Worm (Caenorhabditis elegans) whole organism, mixed stage, embryonic: Measurements from ENCODE around the gene Y53G8AR.5.

Experiments
- blmp-1 ChIP-seq: fragments of 150-350 bp; optimal IDR thresholded peaks from 2 replicates; lab custom pipeline; 2014; ENCODE audit warnings: missing biosample characterization, missing genetic modification characterization
- drap-1 ChIP-seq: fragments of 200-800 bp; sonication (Bioruptor generic); optimal IDR thresholded peaks from 3 replicates; lab custom pipeline; 2018; ENCODE audit warnings: mild to moderate bottlenecking, missing genetic modification characterization, missing compliant biosample characterization
- lin-13 ChIP-seq: fragments of 150-350 bp; optimal IDR thresholded peaks from 2 replicates; lab custom pipeline; 2014; ENCODE audit warnings: missing biosample characterization, missing genetic modification characterization
- mep-1 ChIP-seq: fragments of 150-350 bp; optimal IDR thresholded peaks from 2 replicates; lab custom pipeline; 2017; ENCODE audit warnings: missing biosample characterization, missing genetic modification reagents, missing genetic modification characterization, inconsistent platforms
- nhr-28 ChIP-seq: fragments of 150-350 bp; optimal IDR thresholded peaks from 2 replicates; lab custom pipeline; 2014; ENCODE audit warnings: missing biosample characterization, missing genetic modification characterization
- unc-120 ChIP-seq: sonication (generic microtip); optimal IDR thresholded peaks from 2 replicates; lab custom pipeline; 2017; ENCODE audit warnings: missing genetic modification characterization, missing compliant biosample characterization; ENCODE audit not compliant: poor library complexity, severe bottlenecking
- unc-62 ChIP-seq: fragments of 150-350 bp; optimal IDR thresholded peaks from 2 replicates; lab custom pipeline; 2014; ENCODE audit warnings: missing biosample characterization, missing genetic modification reagents, missing genetic modification characterization

DNA sequence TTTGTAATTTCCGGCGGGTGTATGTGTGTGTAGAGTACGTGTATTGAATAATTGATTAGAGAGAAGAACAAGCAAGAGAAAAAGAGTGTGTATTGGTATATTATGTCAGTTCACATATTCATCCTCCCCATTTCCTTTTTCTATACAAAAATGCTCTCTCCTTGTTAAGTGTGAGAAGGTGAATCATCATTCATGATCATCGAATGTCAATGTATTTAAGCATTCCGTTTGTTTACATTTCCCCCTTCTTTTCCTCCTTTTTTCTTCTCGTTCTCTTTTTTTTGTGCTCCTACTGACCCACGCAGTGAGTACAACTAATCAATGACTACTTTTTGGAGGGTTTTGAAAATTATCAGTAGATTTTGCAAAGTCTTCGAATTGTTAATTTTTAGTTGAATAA, 46.2 kb downstream of the Y53G8AR.5 start:
- TF ChIP-seq drap-1: no peak
- TF ChIP-seq blmp-1: no peak
- TF ChIP-seq lin-13: no peak
- TF ChIP-seq unc-62: no peak
- no peak for TF ChIP-seq mep-1 (tag; lab: Kevin White, UChicago)
- TF ChIP-seq nhr-28: no peak
- TF ChIP-seq unc-120: no peak
